Worm (Caenorhabditis elegans) whole organism, L4/young adult: ENCODE data around the gene Y43F8B.2.

ENCODE experiments used
- W03F9.2 ChIP-seq: fragments of 150-350 bp; optimal IDR thresholded peaks from 2 replicates; lab custom pipeline; 2014; ENCODE audit warnings: missing biosample characterization, missing genetic modification characterization
- dao-5 ChIP-seq: sonication (generic microtip); optimal IDR thresholded peaks from 2 replicates; lab custom pipeline; 2016; ENCODE audit warnings: missing genotype, missing genetic modification characterization, moderate library complexity, missing compliant biosample characterization
- him-1 ChIP-seq: sonication (generic microtip); optimal IDR thresholded peaks from 2 replicates; lab custom pipeline; 2016; ENCODE audit warnings: missing genotype, missing genetic modification reagents, missing genetic modification characterization, missing compliant biosample characterization

The Y43F8B.2 gene

ce11 chrV:19512260-19512947 is 20.5 kb downstream of the Y43F8B.2 start, which contains the start of gene Y43F8B.19:
TSS of gene Y43F8B.19 (minus strand) at chrV:19512310.
- TF ChIP-seq dao-5 (tag; lab: Kevin White, UChicago) (no peak), him-1 (no peak)

ce11 chrV:19510925-19511324 is 22.0 kb downstream of the Y43F8B.2 start:
- TF ChIP-seq him-1 (no peak), W03F9.2 (tag; lab: Kevin White, UChicago) (no peak), dao-5 (tag; lab: Kevin White, UChicago) (no peak)

ce11 chrV:19510352-19510751 is 22.6 kb downstream of the Y43F8B.2 start:
- no peak for TF ChIP-seq W03F9.2 (tag; lab: Kevin White, UChicago)
- TF ChIP-seq dao-5 (tag; lab: Kevin White, UChicago): no peak
- no peak for TF ChIP-seq him-1

- TF ChIP-seq W03F9.2 (tag; lab: Kevin White, UChicago) (no peak), dao-5 (tag; lab: Kevin White, UChicago) (no peak), him-1 (no peak)
Measured at ce11 chrV:19509061-19509460, 23.8 kb downstream of the Y43F8B.2 start.

ce11 chrV:19502579-19503151 is 30.2 kb downstream of the Y43F8B.2 start, which contains the start of gene Y43F8B.3:
TSS of gene Y43F8B.3 (plus strand) at chrV:19503101.
- TF ChIP-seq dao-5 (tag; lab: Kevin White, UChicago): no peak
- TF ChIP-seq him-1: no peak
- TF ChIP-seq W03F9.2 (tag; lab: Kevin White, UChicago): no peak

ce11 chrV:19501389-19501788 is 31.5 kb downstream of the Y43F8B.2 start:
- no peak for TF ChIP-seq dao-5 (tag; lab: Kevin White, UChicago)
- no peak for TF ChIP-seq W03F9.2 (tag; lab: Kevin White, UChicago)
- no peak for TF ChIP-seq him-1

ce11 chrV:19497087-19497486 is 35.8 kb downstream of the Y43F8B.2 start:
- no peak for TF ChIP-seq dao-5 (tag; lab: Kevin White, UChicago)
- no peak for TF ChIP-seq W03F9.2 (tag; lab: Kevin White, UChicago)
- TF ChIP-seq him-1: no peak

- TF ChIP-seq dao-5 (tag; lab: Kevin White, UChicago): no peak
Measured at ce11 chrV:19495587-19495986, 37.3 kb downstream of the Y43F8B.2 start, which contains the start of gene scl-21. TSS of gene scl-21 (minus strand) at chrV:19495687.

- TF ChIP-seq dao-5 (tag; lab: Kevin White, UChicago) (no peak), him-1 (no peak), W03F9.2 (tag; lab: Kevin White, UChicago) (no peak)
Measured at ce11 chrV:19495145-19495544, 37.8 kb downstream of the Y43F8B.2 start.

- TF ChIP-seq W03F9.2 (tag; lab: Kevin White, UChicago): no peak
- no peak for TF ChIP-seq him-1
- no peak for TF ChIP-seq dao-5 (tag; lab: Kevin White, UChicago)
Measured at ce11 chrV:19491302-19491701, 41.6 kb downstream of the Y43F8B.2 start, which contains the start of gene Y43F8B.29. TSS of gene Y43F8B.29 (plus strand) at chrV:19491602.

- TF ChIP-seq W03F9.2 (tag; lab: Kevin White, UChicago): no peak
- TF ChIP-seq dao-5 (tag; lab: Kevin White, UChicago): no peak
Measured at ce11 chrV:19490461-19490860, 42.4 kb downstream of the Y43F8B.2 start, which contains the start of gene Y43F8B.7. TSS of gene Y43F8B.7 (plus strand) at chrV:19490761.

- TF ChIP-seq him-1 (no peak), W03F9.2 (tag; lab: Kevin White, UChicago) (no peak), dao-5 (tag; lab: Kevin White, UChicago) (no peak)
Measured at ce11 chrV:19485690-19486089, 47.2 kb downstream of the Y43F8B.2 start, which contains the start of gene Y43F8B.18. TSS of gene Y43F8B.18 (plus strand) at chrV:19485990.

- TF ChIP-seq W03F9.2 (tag; lab: Kevin White, UChicago) (no peak), dao-5 (tag; lab: Kevin White, UChicago) (no peak), him-1 (no peak)
Measured at ce11 chrV:19485261-19485660, 47.6 kb downstream of the Y43F8B.2 start, which contains the start of gene Y43F8B.28. TSS of gene Y43F8B.28 (plus strand) at chrV:19485319.

- TF ChIP-seq dao-5 (tag; lab: Kevin White, UChicago) (no peak), him-1 (no peak), W03F9.2 (tag; lab: Kevin White, UChicago) (no peak)
Measured at ce11 chrV:19484507-19484906, 48.4 kb downstream of the Y43F8B.2 start, which contains the start of gene Y43F8B.17. TSS of gene Y43F8B.17 (plus strand) at chrV:19484721.
